Fruit fly (Drosophila melanogaster): ENCODE measurements around the gene Or24a.
A peak's percentile ranks its signal among the peaks of the same experiment; 100 is the strongest.

Gene Or24a

dm6 chr2L:4128859-4129258 is 37.1 kb downstream of the Or24a start (continued):
- TF ChIP-seq sna (GFP tag; IDR thresholded peaks at IDR 0.05; ENCODE audit: partially characterized antibody), result no peak
- no peak for TF ChIP-seq Pdp1 (GFP tag; optimal IDR thresholded peaks at IDR 0.05)
- peak; percentile 10 for TF ChIP-seq dmrt99B (tag; optimal IDR thresholded peaks at IDR 0.05)
- no peak for TF ChIP-seq Fer2 (tag; optimal IDR thresholded peaks at IDR 0.05)
- TF ChIP-seq fd96Cb (tag; optimal IDR thresholded peaks at IDR 0.05), result no peak
- TF ChIP-seq Lpt (GFP tag; optimal IDR thresholded peaks at IDR 0.05), result no peak
- no peak for TF ChIP-seq CG30403 (GFP tag; optimal IDR thresholded peaks at IDR 0.05)
- TF ChIP-seq CG1603 (tag; optimal IDR thresholded peaks at IDR 0.05), result peak; percentile 13
- TF ChIP-seq gem (tag; optimal IDR thresholded peaks at IDR 0.05), result peak; percentile 34
- no peak for TF ChIP-seq CG16815 (GFP tag; optimal IDR thresholded peaks at IDR 0.05)
- no peak for TF ChIP-seq fd64A (GFP tag; optimal IDR thresholded peaks at IDR 0.05)
- TF ChIP-seq CG15601 (tag; optimal IDR thresholded peaks at IDR 0.05), result no peak
- no peak for TF ChIP-seq ara (GFP tag; IDR thresholded peaks at IDR 0.05)
- TF ChIP-seq Atf-2 (GFP tag; optimal IDR thresholded peaks at IDR 0.05), result no peak
- no peak for TF ChIP-seq Sry-δ (GFP tag; optimal IDR thresholded peaks at IDR 0.05)
- no peak for TF ChIP-seq CG4424 (GFP tag; optimal IDR thresholded peaks at IDR 0.05)
- no peak for TF ChIP-seq rib (GFP tag; IDR thresholded peaks at IDR 0.05)
- no peak for TF ChIP-seq pho (GFP tag; optimal IDR thresholded peaks at IDR 0.05)
- TF ChIP-seq ATbp (GFP tag; optimal IDR thresholded peaks at IDR 0.05), result peak; percentile 8
- TF ChIP-seq D (optimal IDR thresholded peaks at IDR 0.05), result no peak
- TF ChIP-seq D (GFP tag; optimal IDR thresholded peaks at IDR 0.05), result peak; percentile 19
- no peak for TF ChIP-seq CG15073 (GFP tag; optimal IDR thresholded peaks at IDR 0.05)
- TF ChIP-seq CG17802 (tag; optimal IDR thresholded peaks at IDR 0.05), result no peak
- TF ChIP-seq CG14860 (GFP tag; IDR thresholded peaks at IDR 0.05; ENCODE audit: partially characterized antibody), result no peak
- TF ChIP-seq CG17361 (GFP tag; IDR thresholded peaks at IDR 0.05), result no peak
- TF ChIP-seq CG15696 (tag; optimal IDR thresholded peaks at IDR 0.05), result no peak
- no peak for TF ChIP-seq CG7271 (tag; optimal IDR thresholded peaks at IDR 0.05)
- TF ChIP-seq TFAM (GFP tag; optimal IDR thresholded peaks at IDR 0.05), result no peak
- TF ChIP-seq Xbp1 (GFP tag; optimal IDR thresholded peaks at IDR 0.05), result no peak
- 0 out of 2 replicates have a peak, but pooled peaks have one; percentile 19 for TF ChIP-seq Xrp1 (GFP tag; IDR thresholded peaks at IDR 0.05)
- no peak for TF ChIP-seq gfzf (GFP tag; optimal IDR thresholded peaks at IDR 0.05)
- TF ChIP-seq CG2129 (GFP tag; IDR thresholded peaks at IDR 0.05; ENCODE audit: partially characterized antibody), result no peak
- peak in 1 of 2 experiments; percentile 48 for TF ChIP-seq bsh (GFP tag; optimal IDR thresholded peaks at IDR 0.05)
- TF ChIP-seq sens (GFP tag), result peak; percentile 78
- no peak for TF ChIP-seq grau (tag; optimal IDR thresholded peaks at IDR 0.05)
- TF ChIP-seq pnt (GFP tag; optimal IDR thresholded peaks at IDR 0.05), result no peak
- TF ChIP-seq Myb (GFP tag; optimal IDR thresholded peaks at IDR 0.05), result no peak
- TF ChIP-seq Jarid2 (GFP tag; optimal IDR thresholded peaks at IDR 0.05), result no peak
- TF ChIP-seq NC2α (GFP tag; optimal IDR thresholded peaks at IDR 0.05), result no peak
- no peak for TF ChIP-seq org-1 (GFP tag; optimal IDR thresholded peaks at IDR 0.05)
- no peak for TF ChIP-seq Max (GFP tag; optimal IDR thresholded peaks at IDR 0.05)
- TF ChIP-seq CG31441 (GFP tag; IDR thresholded peaks at IDR 0.05), result 0 out of 2 replicates have a peak, but pooled peaks have one; percentile 22
- TF ChIP-seq CG2712 (tag; optimal IDR thresholded peaks at IDR 0.05), result peak; percentile 19
- peak; percentile 38 for TF ChIP-seq CG10979 (tag; optimal IDR thresholded peaks at IDR 0.05)
- no peak for TF ChIP-seq Hsf (GFP tag; optimal IDR thresholded peaks at IDR 0.05)
- TF ChIP-seq Ssrp (tag; optimal IDR thresholded peaks at IDR 0.05), result no peak
- no peak for TF ChIP-seq pan (optimal IDR thresholded peaks at IDR 0.05)
- TF ChIP-seq pan (GFP tag; optimal IDR thresholded peaks at IDR 0.05 in 1 of 2, IDR thresholded peaks at IDR 0.05 in 1 of 2), result peak in 1 of 2 experiments; percentile 29
- TF ChIP-seq sisA (GFP tag; IDR thresholded peaks at IDR 0.05), result peak; percentile 10; the same call in 1 of the 2 replicates
- no peak for TF ChIP-seq CG14050 (GFP tag; IDR thresholded peaks at IDR 0.05)
- TF ChIP-seq CG8944 (GFP tag; optimal IDR thresholded peaks at IDR 0.05), result no peak
- TF ChIP-seq bowl (GFP tag; IDR thresholded peaks at IDR 0.05), result no peak
